Worm (Caenorhabditis elegans): ENCODE measurements around the gene nol-9.
A peak's percentile ranks its signal among the peaks of the same experiment; 100 is the strongest.

- TF ChIP-seq ces-1 (GFP tag; optimal IDR thresholded peaks at IDR 0.05) (no peak), unc-39 (tag; optimal IDR thresholded peaks at IDR 0.05) (no peak), nhr-28 (tag; optimal IDR thresholded peaks at IDR 0.05) (no peak), M03D4.4 (tag; optimal IDR thresholded peaks at IDR 0.05) (no peak), snpc-4 (tag; optimal IDR thresholded peaks at IDR 0.05) (no peak), elt-3 (tag; optimal IDR thresholded peaks at IDR 0.05) (no peak), sptf-1 (tag; optimal IDR thresholded peaks at IDR 0.05) (no peak), pha-4 (tag; optimal IDR thresholded peaks at IDR 0.05) (no peak), hlh-1 (tag; optimal IDR thresholded peaks at IDR 0.05) (no peak), elt-1 (tag; optimal IDR thresholded peaks at IDR 0.05; ENCODE audit: borderline replicate concordance, insufficient read depth) (no peak), bed-3 (GFP tag; optimal IDR thresholded peaks at IDR 0.05) (no peak), blmp-1 (tag; optimal IDR thresholded peaks at IDR 0.05) (peak; percentile 7)
Observed at ce11 chrIV:13408018-13408417, 14.3 kb upstream of the nol-9 start, which contains the start of gene Y62E10A.19.
